Worm (Caenorhabditis elegans) whole organism, late embryonic: ENCODE data around the gene twk-18.

ENCODE experiments used
- C08G9.2 ChIP-seq: sonication (generic microtip); optimal IDR thresholded peaks from 2 replicates; lab custom pipeline; 2016; ENCODE audit warnings: mild to moderate bottlenecking, missing genetic modification characterization, moderate library complexity, missing compliant biosample characterization
- F13H6.1 ChIP-seq: sonication (generic microtip); optimal IDR thresholded peaks from 2 replicates; lab custom pipeline; 2016; ENCODE audit warnings: missing genetic modification characterization, missing compliant biosample characterization
- K09A11.1 ChIP-seq: sonication (generic microtip); optimal IDR thresholded peaks from 2 replicates; lab custom pipeline; 2017; ENCODE audit warnings: antibody characterized with exemption, mild to moderate bottlenecking, missing genetic modification characterization, missing compliant biosample characterization; ENCODE audit not compliant: insufficient read depth
- T23F11.4 ChIP-seq: fragments of 200-800 bp; sonication (Bioruptor generic); optimal IDR thresholded peaks from 2 replicates; lab custom pipeline; 2018; ENCODE audit warnings: mild to moderate bottlenecking, missing genetic modification characterization, missing compliant biosample characterization
- ahr-1 ChIP-seq: sonication (generic microtip); optimal IDR thresholded peaks from 2 replicates; lab custom pipeline; 2016; ENCODE audit warnings: missing genetic modification characterization, missing compliant biosample characterization
- ama-1 ChIP-seq: fragments of 150-350 bp; optimal IDR thresholded peaks from 2 replicates; lab custom pipeline; 2014
- ceh-14 ChIP-seq: sonication (generic microtip); optimal IDR thresholded peaks from 2 replicates; lab custom pipeline; 2016; ENCODE audit warnings: missing genotype, missing genetic modification characterization, missing compliant biosample characterization
- ceh-18 ChIP-seq: sonication (generic microtip); optimal IDR thresholded peaks from 2 replicates; lab custom pipeline; 2016; ENCODE audit warnings: missing genetic modification characterization, missing compliant biosample characterization
- ceh-24 ChIP-seq: sonication (generic microtip); optimal IDR thresholded peaks from 2 replicates; lab custom pipeline; 2016; ENCODE audit warnings: mild to moderate bottlenecking, missing genetic modification characterization, missing compliant biosample characterization
- ceh-30 ChIP-seq: fragments of 150-350 bp; optimal IDR thresholded peaks from 2 replicates; lab custom pipeline; 2014; ENCODE audit warnings: missing biosample characterization, missing genetic modification characterization
- ceh-31 ChIP-seq: sonication (generic microtip); optimal IDR thresholded peaks from 2 replicates; lab custom pipeline; 2016; ENCODE audit warnings: missing genetic modification characterization, missing compliant biosample characterization
- ceh-48 ChIP-seq: sonication (generic microtip); optimal IDR thresholded peaks from 2 replicates; lab custom pipeline; 2016; ENCODE audit warnings: missing genetic modification characterization, inconsistent platforms, missing compliant biosample characterization
- che-1 ChIP-seq: sonication (generic microtip); optimal IDR thresholded peaks from 2 replicates; lab custom pipeline; 2016; ENCODE audit warnings: mild to moderate bottlenecking, missing genetic modification characterization, missing compliant biosample characterization
- dmd-4 ChIP-seq: sonication (generic microtip); optimal IDR thresholded peaks from 2 replicates; lab custom pipeline; 2016; ENCODE audit warnings: borderline replicate concordance, missing genetic modification characterization, missing compliant biosample characterization
- elt-2 ChIP-seq: sonication (generic microtip); optimal IDR thresholded peaks from 2 replicates; lab custom pipeline; 2016; ENCODE audit warnings: missing genetic modification reagents, missing genetic modification characterization, missing compliant biosample characterization
- ets-4 ChIP-seq: sonication (generic microtip); optimal IDR thresholded peaks from 2 replicates; lab custom pipeline; 2016; ENCODE audit warnings: missing genetic modification characterization, missing compliant biosample characterization
- eyg-1 ChIP-seq: sonication (generic microtip); optimal IDR thresholded peaks from 2 replicates; lab custom pipeline; 2016; ENCODE audit warnings: missing genotype, missing genetic modification characterization, missing compliant biosample characterization
- fkh-10 ChIP-seq: fragments of 150-350 bp; optimal IDR thresholded peaks from 2 replicates; lab custom pipeline; 2014; ENCODE audit warnings: missing biosample characterization, missing genetic modification reagents, missing genetic modification characterization
- gmeb-2 ChIP-seq: sonication (generic microtip); optimal IDR thresholded peaks from 2 replicates; lab custom pipeline; 2016; ENCODE audit warnings: missing genetic modification characterization, inconsistent platforms, missing compliant biosample characterization
- hlh-30 ChIP-seq: sonication (generic microtip); optimal IDR thresholded peaks from 2 replicates; lab custom pipeline; 2017; ENCODE audit warnings: antibody characterized with exemption, missing genetic modification characterization, missing compliant biosample characterization; ENCODE audit not compliant: insufficient read depth
- hlh-6 ChIP-seq: sonication (generic microtip); optimal IDR thresholded peaks from 2 replicates; lab custom pipeline; 2016; ENCODE audit warnings: missing genotype, missing genetic modification characterization, missing compliant biosample characterization
- lim-6 ChIP-seq: sonication (generic microtip); optimal IDR thresholded peaks from 2 replicates; lab custom pipeline; 2016; ENCODE audit warnings: missing genetic modification characterization, missing compliant biosample characterization
- lin-11 ChIP-seq: fragments of 200-800 bp; sonication (Bioruptor generic); optimal IDR thresholded peaks from 2 replicates; lab custom pipeline; 2018; ENCODE audit warnings: mild to moderate bottlenecking, missing genetic modification characterization, missing compliant biosample characterization
- nfya-1 ChIP-seq: sonication (generic microtip); optimal IDR thresholded peaks from 2 replicates; lab custom pipeline; 2017; ENCODE audit warnings: missing genetic modification characterization, mild to moderate bottlenecking, missing compliant biosample characterization, antibody characterized with exemption, moderate library complexity
- nhr-11 ChIP-seq: fragments of 150-350 bp; optimal IDR thresholded peaks from 2 replicates; lab custom pipeline; 2014; ENCODE audit warnings: missing biosample characterization, missing genetic modification characterization
- nhr-232 ChIP-seq: sonication (generic microtip); optimal IDR thresholded peaks from 2 replicates; lab custom pipeline; 2016; ENCODE audit warnings: missing genetic modification characterization, missing compliant biosample characterization
- npax-4 ChIP-seq: sonication (generic microtip); optimal IDR thresholded peaks from 2 replicates; lab custom pipeline; 2016; ENCODE audit warnings: missing genetic modification characterization, missing compliant biosample characterization
- pat-9 ChIP-seq: fragments of 200-800 bp; sonication (Bioruptor generic); optimal IDR thresholded peaks from 2 replicates; lab custom pipeline; 2018; ENCODE audit warnings: mild to moderate bottlenecking, missing genetic modification characterization, moderate library complexity, missing compliant biosample characterization
- pax-1 ChIP-seq: fragments of 150-350 bp; optimal IDR thresholded peaks from 2 replicates; lab custom pipeline; 2014; ENCODE audit warnings: missing biosample characterization, missing genetic modification characterization
- pqm-1 ChIP-seq: sonication (generic microtip); optimal IDR thresholded peaks from 2 replicates; lab custom pipeline; 2016; ENCODE audit warnings: missing genetic modification characterization, missing compliant biosample characterization
- sox-2 ChIP-seq: fragments of 200-800 bp; sonication (Bioruptor generic); IDR thresholded peaks from 2 replicates; pipeline ENCODE4 v1.3.6; 2022; ENCODE audit warnings: missing genetic modification reagents, missing genetic modification characterization, missing compliant biosample characterization
- sox-4 ChIP-seq: sonication (generic microtip); optimal IDR thresholded peaks from 2 replicates; lab custom pipeline; 2017; ENCODE audit warnings: mild to moderate bottlenecking, missing genetic modification characterization, inconsistent platforms, missing compliant biosample characterization
- syd-9 ChIP-seq: sonication (generic microtip); optimal IDR thresholded peaks from 2 replicates; lab custom pipeline; 2016; ENCODE audit warnings: mild to moderate bottlenecking, missing genetic modification characterization, moderate library complexity, missing compliant biosample characterization
- tbx-2 ChIP-seq: sonication (generic microtip); optimal IDR thresholded peaks from 2 replicates; lab custom pipeline; 2016; ENCODE audit warnings: missing genetic modification characterization, missing compliant biosample characterization
- ttx-3 ChIP-seq: sonication (generic microtip); optimal IDR thresholded peaks from 2 replicates; lab custom pipeline; 2016; ENCODE audit warnings: missing genetic modification reagents, missing genetic modification characterization, missing compliant biosample characterization
- unc-86 ChIP-seq: sonication (generic microtip); optimal IDR thresholded peaks from 2 replicates; lab custom pipeline; 2016; ENCODE audit warnings: missing genetic modification characterization, missing compliant biosample characterization

The twk-18 gene

ce11 chrX:8944078-8944477 is 43.9 kb upstream of the twk-18 start (continued):
- no peak for TF ChIP-seq npax-4 (tag; lab: Kevin White, UChicago)
- TF ChIP-seq hlh-30 (tag; lab: Kevin White, UChicago), result no peak
- TF ChIP-seq elt-2 (tag; lab: Kevin White, UChicago), result peak; percentile 41
- TF ChIP-seq fkh-10, result no peak
- no peak for TF ChIP-seq lim-6 (tag; lab: Kevin White, UChicago)
- no peak for TF ChIP-seq pax-1
- TF ChIP-seq ceh-14 (tag; lab: Kevin White, UChicago), result no peak
- no peak for TF ChIP-seq C08G9.2 (tag; lab: Kevin White, UChicago)
- TF ChIP-seq ets-4, result no peak
- TF ChIP-seq nhr-11 (tag; lab: Kevin White, UChicago), result no peak
- TF ChIP-seq T23F11.4 (GFP tag; lab: Kevin White, UChicago), result no peak
- no peak for TF ChIP-seq ceh-30 (tag; lab: Kevin White, UChicago)
- peak; percentile 9 for TF ChIP-seq pat-9
- no peak for TF ChIP-seq eyg-1
- TF ChIP-seq ceh-31 (tag; lab: Kevin White, UChicago), result no peak
- TF ChIP-seq ceh-24 (tag; lab: Kevin White, UChicago), result no peak
- no peak for TF ChIP-seq pqm-1 (tag; lab: Kevin White, UChicago)
- no peak for TF ChIP-seq lin-11 (tag; lab: Kevin White, UChicago)
- peak; percentile 39 for TF ChIP-seq ttx-3 (tag; lab: Kevin White, UChicago)
- TF ChIP-seq dmd-4 (tag; lab: Kevin White, UChicago), result no peak
- no peak for TF ChIP-seq nfya-1 (tag; lab: Kevin White, UChicago)

- TF ChIP-seq K09A11.1 (tag; lab: Kevin White, UChicago), result no peak
- TF ChIP-seq sox-2, result no peak
- TF ChIP-seq ceh-18 (tag; lab: Kevin White, UChicago), result no peak
- no peak for TF ChIP-seq F13H6.1 (tag; lab: Kevin White, UChicago)
- TF ChIP-seq sox-4, result no peak
- TF ChIP-seq nhr-11 (tag; lab: Kevin White, UChicago), result no peak
- no peak for TF ChIP-seq syd-9 (tag; lab: Kevin White, UChicago)
- TF ChIP-seq unc-86 (tag; lab: Kevin White, UChicago), result no peak
- no peak for TF ChIP-seq tbx-2
- no peak for TF ChIP-seq hlh-30 (tag; lab: Kevin White, UChicago)
- TF ChIP-seq gmeb-2, result no peak
These were observed 42.9 kb upstream of the twk-18 start for ce11 chrX:8945011-8945410.

ce11 chrX:8950507-8951028 is 37.4 kb upstream of the twk-18 start, which contains the start of gene trk-1:
trk-1 (minus strand) TSS chrX:8950978.
- no peak for TF ChIP-seq F13H6.1 (tag; lab: Kevin White, UChicago)
- no peak for TF ChIP-seq ama-1 (lab: Kevin White, UChicago)
- no peak for TF ChIP-seq sox-4
- no peak for TF ChIP-seq ceh-48 (tag; lab: Kevin White, UChicago)
- no peak for TF ChIP-seq pax-1
- TF ChIP-seq nhr-232 (tag; lab: Kevin White, UChicago), result no peak
- TF ChIP-seq hlh-6 (tag; lab: Kevin White, UChicago), result no peak
- no peak for TF ChIP-seq unc-86 (tag; lab: Kevin White, UChicago)
- no peak for TF ChIP-seq ahr-1 (tag; lab: Kevin White, UChicago)
- TF ChIP-seq che-1 (tag; lab: Kevin White, UChicago), result no peak
- TF ChIP-seq eyg-1, result no peak
- TF ChIP-seq, all 69 proteins: peak for 0

- TF ChIP-seq ceh-31 (tag; lab: Kevin White, UChicago) (peak; percentile 26), ahr-1 (tag; lab: Kevin White, UChicago) (no peak)
These were observed 35.9 kb upstream of the twk-18 start for ce11 chrX:8952007-8952406.
